Fruit fly (Drosophila melanogaster) whole organism: ENCODE data around the gene Cyp28a5.

Experiments used
- CG8478 ChIP-seq: fragments of >200 bp; optimal IDR thresholded peaks from 2 replicates; lab custom pipeline; 2018; ENCODE audit warnings: inconsistent platforms
- Dll ChIP-seq: fragments of >200 bp; optimal IDR thresholded peaks from 2 replicates; lab custom pipeline; 2017
- EcR ChIP-seq, 2 experiments: fragments of >200 bp; optimal IDR thresholded peaks; 2 replicates each; lab custom pipeline; 2017; ENCODE audit warnings: missing biosample characterization in 2 of 2, missing genetic modification characterization in 2 of 2, missing genetic modification reagents in 2 of 2
- pan ChIP-seq: fragments of >200 bp; optimal IDR thresholded peaks from 2 replicates; lab custom pipeline; 2017
- psq ChIP-seq: fragments of >200 bp; optimal IDR thresholded peaks from 2 replicates; lab custom pipeline; 2017
- usp ChIP-seq: fragments of >200 bp; optimal IDR thresholded peaks from 2 replicates; lab custom pipeline; 2017; ENCODE audit warnings: missing biosample characterization, missing genetic modification characterization, mixed read lengths

Cyp28a5 gene

dm6 chr2L:13977073-13977472, at the start of gene Cyp28a5:
Cyp28a5 (plus strand) TSS chr2L:13977302.
- TF ChIP-seq Dll (lab: Kevin White, UChicago) (no peak), usp (no peak), EcR (GFP tag; optimal IDR thresholded peaks at IDR 0.05; lab: Kevin White, UChicago) (no peak), pan (lab: Kevin White, UChicago) (no peak), CG8478 (no peak), psq (lab: Kevin White, UChicago) (no peak)

DNA sequence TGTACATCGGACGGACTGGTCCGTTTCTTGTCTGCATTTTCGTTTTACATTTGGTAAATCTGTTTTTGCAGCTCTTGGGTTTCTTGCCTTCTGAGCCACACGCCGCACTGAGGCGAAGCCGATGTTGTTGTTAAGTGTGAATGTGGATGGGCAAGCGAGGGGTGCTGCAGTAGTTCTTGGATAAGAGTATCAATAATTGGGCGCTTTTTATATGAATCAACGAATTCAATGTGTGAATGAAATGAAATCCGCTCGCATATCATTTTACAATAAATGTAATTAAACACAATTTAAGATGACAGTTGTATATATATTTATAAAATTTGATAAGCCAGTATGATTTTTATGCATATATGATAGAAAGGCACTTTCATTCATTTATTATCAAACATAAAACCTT, 48.6 kb upstream of the Cyp28a5 start:
- TF ChIP-seq EcR (GFP tag; optimal IDR thresholded peaks at IDR 0.05; lab: Kevin White, UChicago) (no peak), psq (lab: Kevin White, UChicago) (no peak), usp (no peak), pan (lab: Kevin White, UChicago) (no peak), Dll (lab: Kevin White, UChicago) (no peak), CG8478 (no peak)

DNA sequence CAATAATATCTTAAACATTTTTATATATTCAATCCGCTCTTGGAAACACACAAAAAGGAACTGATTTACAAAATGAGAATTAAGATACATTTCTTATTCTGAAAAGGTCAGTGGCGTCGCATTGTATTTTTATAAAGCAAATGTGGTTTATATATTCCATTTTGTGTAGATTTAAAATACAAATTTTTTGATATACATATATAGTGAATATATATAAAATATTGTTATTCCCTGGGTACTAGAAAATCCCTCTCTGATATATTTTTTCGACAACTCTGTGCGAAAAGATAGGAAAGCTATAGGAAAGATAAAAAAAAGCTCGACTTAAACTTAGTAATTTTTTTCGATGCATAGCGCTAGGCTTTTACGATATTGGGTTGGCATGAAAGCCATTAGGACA, 45.8 kb upstream of the Cyp28a5 start, which contains the start of gene CG42711:
TSS of gene CG42711 (minus strand) at position 45 of the 400 bp plus-strand sequence.
- TF ChIP-seq psq (lab: Kevin White, UChicago) (no peak), Dll (lab: Kevin White, UChicago) (no peak), usp (no peak), pan (lab: Kevin White, UChicago) (no peak), CG8478 (no peak), EcR (GFP tag; optimal IDR thresholded peaks at IDR 0.05; lab: Kevin White, UChicago) (no peak)

DNA sequence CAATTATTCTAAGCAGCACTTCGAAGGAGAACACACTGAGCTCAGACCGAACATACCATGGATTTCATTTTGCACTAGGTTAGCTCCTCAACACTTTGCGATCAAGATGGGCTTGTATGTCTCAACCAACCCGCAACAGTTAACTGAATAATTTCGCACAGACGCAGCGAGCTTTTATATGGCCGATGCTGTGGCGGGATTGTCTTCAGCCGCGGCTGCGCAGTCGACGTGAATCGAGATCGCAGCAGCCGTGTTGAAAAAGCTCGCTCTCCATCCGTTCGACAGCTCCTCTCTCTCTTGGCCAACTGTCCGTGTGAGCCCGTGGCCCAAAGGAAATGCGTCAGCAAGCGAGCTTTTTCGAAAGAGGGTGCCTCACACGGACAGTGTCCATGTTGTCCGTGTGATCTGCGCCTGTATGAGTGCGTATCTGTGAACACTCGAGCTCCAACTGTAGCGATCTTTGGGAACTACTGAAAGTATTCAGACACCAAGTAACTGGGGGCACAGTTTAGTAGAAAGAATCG, 42.5 kb upstream of the Cyp28a5 start, which contains the start of gene Vajk2:
TSS of gene Vajk2 (minus strand) at position 151 of the 524 bp plus-strand sequence.
- TF ChIP-seq Dll (lab: Kevin White, UChicago) (no peak), usp (no peak), EcR (GFP tag; optimal IDR thresholded peaks at IDR 0.05; lab: Kevin White, UChicago) (no peak), CG8478 (no peak), pan (lab: Kevin White, UChicago) (no peak), psq (lab: Kevin White, UChicago) (no peak)

dm6 chr2L:13947476-13947875, 29.6 kb upstream of the Cyp28a5 start, which contains the start of gene Vajk3:
Vajk3 (minus strand) TSS chr2L:13947476.
- no peak for TF ChIP-seq pan (lab: Kevin White, UChicago)
- no peak for TF ChIP-seq usp
- no peak for TF ChIP-seq Dll (lab: Kevin White, UChicago)
- no peak for TF ChIP-seq psq (lab: Kevin White, UChicago)
- TF ChIP-seq EcR (GFP tag; optimal IDR thresholded peaks at IDR 0.05; lab: Kevin White, UChicago) = no peak
- TF ChIP-seq CG8478 = no peak

dm6 chr2L:13949789-13950188, 27.3 kb upstream of the Cyp28a5 start:
- TF ChIP-seq EcR (GFP tag; optimal IDR thresholded peaks at IDR 0.05; lab: Kevin White, UChicago) (no peak), CG8478 (no peak), pan (lab: Kevin White, UChicago) (no peak), Dll (lab: Kevin White, UChicago) (no peak), usp (no peak), psq (lab: Kevin White, UChicago) (no peak)

dm6 chr2L:13955775-13956174, 21.3 kb upstream of the Cyp28a5 start:
- peak; percentile 94 for TF ChIP-seq pan (lab: Kevin White, UChicago)
- no peak for TF ChIP-seq EcR (GFP tag; optimal IDR thresholded peaks at IDR 0.05; lab: Kevin White, UChicago)

- TF ChIP-seq CG8478 = no peak
- TF ChIP-seq pan (lab: Kevin White, UChicago) = no peak
- TF ChIP-seq Dll (lab: Kevin White, UChicago) = no peak
- TF ChIP-seq psq (lab: Kevin White, UChicago) = no peak
- no peak for TF ChIP-seq usp
- no peak for TF ChIP-seq EcR (GFP tag; optimal IDR thresholded peaks at IDR 0.05; lab: Kevin White, UChicago)
Measured at dm6 chr2L:13957239-13957638, 19.9 kb upstream of the Cyp28a5 start, which contains the start of gene NimA. NimA (plus strand) TSS chr2L:13957539.

dm6 chr2L:13960399-13960798, 16.7 kb upstream of the Cyp28a5 start:
- TF ChIP-seq Dll (lab: Kevin White, UChicago) = no peak
- TF ChIP-seq usp = no peak
- no peak for TF ChIP-seq psq (lab: Kevin White, UChicago)
- TF ChIP-seq CG8478 = no peak
- TF ChIP-seq EcR (GFP tag; optimal IDR thresholded peaks at IDR 0.05; lab: Kevin White, UChicago) = no peak

- TF ChIP-seq Dll (lab: Kevin White, UChicago) (no peak), psq (lab: Kevin White, UChicago) (no peak), CG8478 (no peak), EcR (GFP tag; optimal IDR thresholded peaks at IDR 0.05; lab: Kevin White, UChicago) (no peak), usp (no peak), pan (lab: Kevin White, UChicago) (no peak)
Measured at dm6 chr2L:13963467-13964122, 13.5 kb upstream of the Cyp28a5 start, which contains the start of gene NimB1. NimB1 (plus strand) TSS chr2L:13963507.

- no peak for TF ChIP-seq psq (lab: Kevin White, UChicago)
- no peak for TF ChIP-seq Dll (lab: Kevin White, UChicago)
- no peak for TF ChIP-seq EcR (GFP tag; optimal IDR thresholded peaks at IDR 0.05; lab: Kevin White, UChicago)
- TF ChIP-seq usp = no peak
- no peak for TF ChIP-seq CG8478
- no peak for TF ChIP-seq pan (lab: Kevin White, UChicago)
Measured at dm6 chr2L:13966732-13967316, 10.3 kb upstream of the Cyp28a5 start, which contains the start of gene NimB2. NimB2 (minus strand) TSS chr2L:13967018.

dm6 chr2L:13967846-13968350, 9.2 kb upstream of the Cyp28a5 start, which contains the start of gene NimB3:
NimB3 (minus strand) TSS chr2L:13967985.
- TF ChIP-seq Dll (lab: Kevin White, UChicago) (no peak), CG8478 (no peak), pan (lab: Kevin White, UChicago) (no peak), psq (lab: Kevin White, UChicago) (no peak), EcR (GFP tag; optimal IDR thresholded peaks at IDR 0.05; lab: Kevin White, UChicago) (no peak), usp (no peak)
